Fruit fly (Drosophila melanogaster): ENCODE results near the gene CG42570.
A peak's percentile ranks its signal among the peaks of the same experiment; 100 is the strongest.

Gene CG42570

DNA sequence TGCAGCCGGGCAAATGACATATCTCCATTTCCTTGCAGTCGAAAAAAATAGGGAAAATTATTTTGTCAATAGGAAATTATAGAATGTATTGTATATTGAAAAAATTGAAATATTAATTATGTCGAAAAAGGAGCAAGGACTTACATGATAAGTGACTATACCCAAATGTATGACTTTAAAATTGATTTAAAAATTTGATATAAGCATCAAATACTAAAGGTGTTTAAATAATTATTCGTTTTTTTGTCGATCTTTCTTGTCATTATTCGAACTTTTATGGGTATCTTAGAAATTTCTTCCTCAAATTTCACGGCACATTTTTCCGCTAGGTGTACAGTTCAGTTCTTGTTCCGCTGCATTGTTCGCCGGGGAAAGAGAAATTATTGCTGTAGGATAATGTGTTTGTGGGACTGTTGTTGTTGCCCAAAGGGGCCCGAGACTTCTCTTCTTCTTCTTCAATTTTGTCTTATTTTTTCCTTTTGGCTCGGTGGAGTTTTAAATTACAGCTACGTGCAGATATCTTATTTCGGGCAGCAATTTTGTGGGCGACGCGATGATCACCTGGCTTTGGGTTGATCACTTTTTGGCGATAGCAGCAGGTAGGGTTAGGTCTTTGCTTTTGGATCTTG, 17.2 kb upstream of the CG42570 start (continued):
- TF ChIP-seq nmo (GFP tag; optimal IDR thresholded peaks at IDR 0.05) (peak; percentile 82), CG1529 (GFP tag; optimal IDR thresholded peaks at IDR 0.05) (peak; percentile 50), lola (GFP tag; optimal IDR thresholded peaks at IDR 0.05) (peak in 1 of 3 experiments; percentile 96), CG1603 (tag; optimal IDR thresholded peaks at IDR 0.05) (no peak), CG4707 (GFP tag; optimal IDR thresholded peaks at IDR 0.05) (no peak), CG31388 (GFP tag; optimal IDR thresholded peaks at IDR 0.05) (no peak), corto (GFP tag; optimal IDR thresholded peaks at IDR 0.05) (peak; percentile 44), Atf3 (GFP tag; optimal IDR thresholded peaks at IDR 0.05) (no peak), Usf (GFP tag; optimal IDR thresholded peaks at IDR 0.05) (peak; percentile 14), fu2 (GFP tag; optimal IDR thresholded peaks at IDR 0.05) (no peak), CG17385 (GFP tag; optimal IDR thresholded peaks at IDR 0.05) (peak; percentile 70), jing (GFP tag; optimal IDR thresholded peaks at IDR 0.05) (no peak)

DNA sequence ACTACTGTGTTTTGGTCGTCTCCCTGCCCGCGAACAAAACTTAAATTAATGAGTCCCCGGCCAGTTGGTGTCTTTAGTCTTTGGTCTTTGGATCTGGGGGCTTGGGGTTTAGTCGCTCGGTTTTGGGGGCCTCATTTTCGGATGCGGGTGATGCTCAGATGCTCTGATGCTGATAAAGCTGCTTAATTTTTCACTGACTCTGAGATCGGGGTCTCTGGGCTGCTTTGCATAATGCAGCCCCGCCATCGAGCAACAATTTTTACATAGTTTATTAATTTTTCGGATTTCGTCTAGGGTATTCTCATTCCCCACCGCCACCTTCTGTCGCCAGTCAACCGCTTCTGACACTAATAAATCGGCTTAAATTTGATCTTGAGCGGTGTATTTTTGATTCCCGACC, 15.4 kb upstream of the CG42570 start:
- TF ChIP-seq CG14014 (GFP tag; IDR thresholded peaks at IDR 0.05) (no peak), Optix (GFP tag; IDR thresholded peaks at IDR 0.05) (no peak), Fer2 (tag; optimal IDR thresholded peaks at IDR 0.05) (no peak), klu (GFP tag; IDR thresholded peaks at IDR 0.05) (no peak), CG31441 (GFP tag; IDR thresholded peaks at IDR 0.05) (no peak), Usf (GFP tag; optimal IDR thresholded peaks at IDR 0.05) (no peak), Deaf1 (tag; optimal IDR thresholded peaks at IDR 0.05) (no peak), CG9727 (GFP tag; optimal IDR thresholded peaks at IDR 0.05) (no peak), bigmax (GFP tag; optimal IDR thresholded peaks at IDR 0.05) (no peak), Gug (GFP tag; IDR thresholded peaks at IDR 0.05) (no peak), kah (GFP tag; optimal IDR thresholded peaks at IDR 0.05) (no peak), Mes4 (GFP tag; optimal IDR thresholded peaks at IDR 0.05) (no peak), CG6689 (GFP tag; IDR thresholded peaks at IDR 0.05) (no peak), CG12942 (GFP tag; optimal IDR thresholded peaks at IDR 0.05) (no peak), CG6765 (GFP tag; optimal IDR thresholded peaks at IDR 0.05) (no peak), stc (GFP tag; IDR thresholded peaks at IDR 0.05) (no peak), odd (GFP tag; optimal IDR thresholded peaks at IDR 0.05) (no peak), CG7928 (GFP tag; optimal IDR thresholded peaks at IDR 0.05) (no peak), CG7357 (GFP tag; IDR thresholded peaks at IDR 0.05) (no peak), Oaz (GFP tag; IDR thresholded peaks at IDR 0.05) (no peak), CG18476 (GFP tag; optimal IDR thresholded peaks at IDR 0.05) (no peak), caup (GFP tag; optimal IDR thresholded peaks at IDR 0.05; ENCODE audit: severe bottlenecking) (no peak), CG1792 (GFP tag; optimal IDR thresholded peaks at IDR 0.05) (no peak), CG2202 (tag; optimal IDR thresholded peaks at IDR 0.05) (no peak), zen2 (GFP tag; IDR thresholded peaks at IDR 0.05; ENCODE audit: partially characterized antibody) (no peak), CG30431 (GFP tag; optimal IDR thresholded peaks at IDR 0.05) (no peak), CG3281 (GFP tag; optimal IDR thresholded peaks at IDR 0.05) (no peak), Xbp1 (GFP tag; optimal IDR thresholded peaks at IDR 0.05) (no peak), CG18011 (GFP tag; optimal IDR thresholded peaks at IDR 0.05) (no peak), CG12769 (tag; optimal IDR thresholded peaks at IDR 0.05) (peak; percentile 1), ems (GFP tag; optimal IDR thresholded peaks at IDR 0.05) (no peak), Awh (GFP tag; IDR thresholded peaks at IDR 0.05) (peak; percentile 60; the same call in 1 of the 2 replicates), Atf-2 (GFP tag; optimal IDR thresholded peaks at IDR 0.05) (no peak), Blimp-1 (GFP tag; optimal IDR thresholded peaks at IDR 0.05) (no peak), Fer1 (GFP tag; optimal IDR thresholded peaks at IDR 0.05) (no peak), vvl (GFP tag; IDR thresholded peaks at IDR 0.05) (peak; percentile 66), pho (GFP tag; optimal IDR thresholded peaks at IDR 0.05) (no peak), CG11504 (tag; optimal IDR thresholded peaks at IDR 0.05) (no peak), sim (GFP tag; IDR thresholded peaks at IDR 0.05) (no peak)
